Worm (Caenorhabditis elegans) whole organism, L1 larva: Measurements from ENCODE around the gene B0454.26.

Experiments
- C34B4.2 ChIP-seq: sonication (generic microtip); optimal IDR thresholded peaks from 2 replicates; lab custom pipeline; 2017; ENCODE audit warnings: mild to moderate bottlenecking, missing genetic modification characterization, missing compliant biosample characterization
- Y116A8C.19 ChIP-seq: sonication (generic microtip); optimal IDR thresholded peaks from 2 replicates; lab custom pipeline; 2016; ENCODE audit warnings: missing compliant biosample characterization, missing genetic modification characterization, borderline replicate concordance
- aha-1 ChIP-seq: fragments of 150-350 bp; optimal IDR thresholded peaks from 2 replicates; lab custom pipeline; 2014; ENCODE audit warnings: missing biosample characterization, missing genetic modification characterization
- alr-1 ChIP-seq: fragments of 200-800 bp; sonication (Bioruptor generic); optimal IDR thresholded peaks from 2 replicates; lab custom pipeline; 2018; ENCODE audit warnings: borderline replicate concordance, mild to moderate bottlenecking, missing genetic modification characterization, missing compliant biosample characterization
- blmp-1 ChIP-seq: fragments of 150-350 bp; optimal IDR thresholded peaks from 2 replicates; lab custom pipeline; 2014; ENCODE audit warnings: missing biosample characterization, missing genetic modification characterization
- ceh-63 ChIP-seq: fragments of 200-800 bp; sonication (Bioruptor generic); optimal IDR thresholded peaks from 2 replicates; lab custom pipeline; 2018; ENCODE audit warnings: mild to moderate bottlenecking, missing genetic modification characterization, missing compliant biosample characterization
- ceh-8 ChIP-seq: fragments of 200-800 bp; sonication (Bioruptor generic); optimal IDR thresholded peaks from 2 replicates; lab custom pipeline; 2018; ENCODE audit warnings: mild to moderate bottlenecking, missing genetic modification characterization, moderate library complexity, missing compliant biosample characterization
- ceh-82 ChIP-seq, 3 experiments: fragments of 150-350 bp in 1 of 3; sonication (generic microtip) in 2 of 3; optimal IDR thresholded peaks; 2 replicates each; lab custom pipeline; 2014 to 2017; ENCODE audit warnings: missing biosample characterization in 3 of 3, missing genetic modification characterization in 3 of 3
- ceh-88 ChIP-seq: fragments of 200-800 bp; sonication (Bioruptor generic); IDR thresholded peaks from 2 replicates; pipeline ENCODE4 v1.3.6; 2022; ENCODE audit warnings: missing genetic modification characterization, missing compliant biosample characterization
- ces-1 ChIP-seq: fragments of 150-350 bp; optimal IDR thresholded peaks from 2 replicates; lab custom pipeline; 2014; ENCODE audit warnings: missing biosample characterization, missing genetic modification reagents, missing genetic modification characterization
- dpl-1 ChIP-seq, 3 experiments: fragments of 150-350 bp in 2 of 3; sonication (generic microtip) in 1 of 3; optimal IDR thresholded peaks; 2 replicates each; lab custom pipeline; 2014 to 2017; ENCODE audit warnings: missing biosample characterization in 3 of 3, missing genetic modification characterization in 3 of 3, missing genetic modification reagents in 3 of 3
- dsc-1 ChIP-seq: sonication (generic microtip); optimal IDR thresholded peaks from 2 replicates; lab custom pipeline; 2016; ENCODE audit warnings: mild to moderate bottlenecking, missing genetic modification characterization, missing compliant biosample characterization
- efl-1 ChIP-seq, 4 experiments: fragments of 150-350 bp; optimal IDR thresholded peaks in 3 of 4; peaks in 1 of 4; 1 replicate in 1 of 4; 2 replicates in 3 of 4; lab custom pipeline; 2014; ENCODE audit warnings: missing biosample characterization in 2 of 4, missing genetic modification characterization in 2 of 4, missing genetic modification reagents in 2 of 4
- efl-3 ChIP-seq: fragments of 200-800 bp; sonication (Bioruptor generic); optimal IDR thresholded peaks from 2 replicates; lab custom pipeline; 2018; ENCODE audit warnings: mild to moderate bottlenecking, missing genetic modification characterization, missing compliant biosample characterization
- elt-3 ChIP-seq, 6 experiments: fragments of 150-350 bp in 1 of 6; sonication (generic microtip); optimal IDR thresholded peaks; 2 replicates each; lab custom pipeline; 2017 to 2018; ENCODE audit warnings: missing biosample characterization in 6 of 6, missing genetic modification characterization in 6 of 6, inconsistent platforms in 1 of 6
- ets-5 ChIP-seq: fragments of 200-800 bp; sonication (Bioruptor generic); IDR thresholded peaks from 2 replicates; pipeline ENCODE4 v1.3.6; 2022; ENCODE audit warnings: missing genetic modification characterization, missing compliant biosample characterization
- fkh-10 ChIP-seq: sonication (generic microtip); optimal IDR thresholded peaks from 2 replicates; lab custom pipeline; 2017; ENCODE audit warnings: missing biosample characterization, missing genetic modification reagents, missing genetic modification characterization
- fkh-4 ChIP-seq: sonication (generic microtip); optimal IDR thresholded peaks from 2 replicates; lab custom pipeline; 2016; ENCODE audit warnings: missing compliant biosample characterization, missing genetic modification characterization, borderline replicate concordance
- grh-1 ChIP-seq: fragments of 200-800 bp; sonication (Bioruptor generic); IDR thresholded peaks from 2 replicates; pipeline ENCODE4 v1.3.6; 2022; ENCODE audit warnings: missing genetic modification reagents, missing genetic modification characterization, missing compliant biosample characterization
- hlh-17 ChIP-seq: fragments of 200-800 bp; sonication (Bioruptor generic); optimal IDR thresholded peaks from 2 replicates; lab custom pipeline; 2018; ENCODE audit warnings: missing genetic modification characterization, mild to moderate bottlenecking, missing compliant biosample characterization, moderate library complexity, borderline replicate concordance
- jun-1 ChIP-seq: fragments of 150-350 bp; optimal IDR thresholded peaks from 2 replicates; lab custom pipeline; 2014; ENCODE audit warnings: missing biosample characterization, missing genetic modification reagents, missing genetic modification characterization
- lin-13 ChIP-seq: fragments of 150-350 bp; optimal IDR thresholded peaks from 2 replicates; lab custom pipeline; 2014; ENCODE audit warnings: missing biosample characterization, missing genetic modification reagents, missing genetic modification characterization
- lin-14 ChIP-seq: fragments of 200-800 bp; sonication (Bioruptor generic); optimal IDR thresholded peaks from 2 replicates; lab custom pipeline; 2018; ENCODE audit warnings: mild to moderate bottlenecking, missing genetic modification characterization, moderate library complexity, missing compliant biosample characterization
- lin-15B ChIP-seq: fragments of 150-350 bp; sonication (generic microtip); optimal IDR thresholded peaks from 3 replicates; lab custom pipeline; 2014; ENCODE audit warnings: missing biosample characterization, missing genetic modification characterization
- lin-35 ChIP-seq, 2 experiments: fragments of 150-350 bp; optimal IDR thresholded peaks; 2 replicates each; lab custom pipeline; 2014; ENCODE audit warnings: missing biosample characterization in 2 of 2, missing genetic modification characterization in 2 of 2, missing genetic modification reagents in 2 of 2
- lsy-2 ChIP-seq, 2 experiments: fragments of 150-350 bp; optimal IDR thresholded peaks; 2 replicates each; lab custom pipeline; 2014; ENCODE audit warnings: missing biosample characterization in 2 of 2, missing genetic modification characterization in 2 of 2
- mef-2 ChIP-seq: fragments of 150-350 bp; optimal IDR thresholded peaks from 2 replicates; lab custom pipeline; 2014; ENCODE audit warnings: missing biosample characterization, missing genetic modification characterization
- mep-1 ChIP-seq: fragments of 150-350 bp; optimal IDR thresholded peaks from 2 replicates; lab custom pipeline; 2014; ENCODE audit warnings: missing biosample characterization, missing genetic modification characterization
- nhr-11 ChIP-seq: fragments of 150-350 bp; optimal IDR thresholded peaks from 2 replicates; lab custom pipeline; 2014; ENCODE audit warnings: missing biosample characterization, missing genetic modification characterization
- nhr-12 ChIP-seq: sonication (generic microtip); optimal IDR thresholded peaks from 2 replicates; lab custom pipeline; 2017; ENCODE audit warnings: missing biosample characterization, missing genetic modification characterization
- nhr-20 ChIP-seq: sonication (generic microtip); optimal IDR thresholded peaks from 2 replicates; lab custom pipeline; 2016; ENCODE audit warnings: mild to moderate bottlenecking, missing genetic modification characterization, missing compliant biosample characterization
- nhr-237 ChIP-seq: fragments of 150-350 bp; optimal IDR thresholded peaks from 2 replicates; lab custom pipeline; 2014; ENCODE audit warnings: missing biosample characterization, missing genetic modification characterization
- nhr-47 ChIP-seq: sonication (generic microtip); optimal IDR thresholded peaks from 2 replicates; lab custom pipeline; 2016; ENCODE audit warnings: mild to moderate bottlenecking, missing genetic modification characterization, moderate library complexity, missing compliant biosample characterization
- nhr-76 ChIP-seq: sonication (generic microtip); optimal IDR thresholded peaks from 2 replicates; lab custom pipeline; 2017; ENCODE audit warnings: missing biosample characterization, missing genetic modification characterization
- nhr-77 ChIP-seq: fragments of 150-350 bp; optimal IDR thresholded peaks from 2 replicates; lab custom pipeline; 2014; ENCODE audit warnings: missing biosample characterization, missing genetic modification characterization
- nhr-85 ChIP-seq: sonication (generic microtip); peaks from one replicate; lab custom pipeline; 2016; ENCODE audit warnings: missing genetic modification characterization, inconsistent platforms, missing compliant biosample characterization
- nhr-90 ChIP-seq: sonication (generic microtip); optimal IDR thresholded peaks from 2 replicates; lab custom pipeline; 2016; ENCODE audit warnings: mild to moderate bottlenecking, missing genetic modification characterization, missing compliant biosample characterization; ENCODE audit not compliant: poor library complexity
- pag-3 ChIP-seq: sonication (generic microtip); optimal IDR thresholded peaks from 2 replicates; lab custom pipeline; 2017; ENCODE audit warnings: missing genetic modification characterization, mild to moderate bottlenecking, missing compliant biosample characterization, antibody characterized with exemption, borderline replicate concordance; ENCODE audit not compliant: insufficient read depth
- pax-3 ChIP-seq: fragments of 200-800 bp; sonication (Bioruptor generic); optimal IDR thresholded peaks from 2 replicates; lab custom pipeline; 2018; ENCODE audit warnings: mild to moderate bottlenecking, missing genetic modification characterization, moderate library complexity, missing compliant biosample characterization
- rnt-1 ChIP-seq: sonication (generic microtip); optimal IDR thresholded peaks from 2 replicates; lab custom pipeline; 2016; ENCODE audit warnings: mild to moderate bottlenecking, missing genetic modification characterization, moderate library complexity, missing compliant biosample characterization
- skn-1 ChIP-seq: fragments of 150-350 bp; optimal IDR thresholded peaks from 2 replicates; lab custom pipeline; 2014; ENCODE audit warnings: missing biosample characterization, missing genetic modification characterization
- snu-23 ChIP-seq: sonication (generic microtip); optimal IDR thresholded peaks from 2 replicates; lab custom pipeline; 2016; ENCODE audit warnings: missing genetic modification characterization, missing compliant biosample characterization
- sox-4 ChIP-seq: sonication (generic microtip); optimal IDR thresholded peaks from 2 replicates; lab custom pipeline; 2016; ENCODE audit warnings: missing genetic modification characterization, missing compliant biosample characterization
- sptf-1 ChIP-seq: fragments of 150-350 bp; optimal IDR thresholded peaks from 2 replicates; lab custom pipeline; 2014; ENCODE audit warnings: missing biosample characterization, missing genetic modification characterization
- swsn-7 ChIP-seq: sonication (generic microtip); optimal IDR thresholded peaks from 2 replicates; lab custom pipeline; 2016; ENCODE audit warnings: missing genetic modification characterization, missing compliant biosample characterization
- tlp-1 ChIP-seq: fragments of 150-350 bp; optimal IDR thresholded peaks from 2 replicates; lab custom pipeline; 2014; ENCODE audit warnings: missing biosample characterization, missing genetic modification characterization
- unc-98 ChIP-seq: fragments of 200-800 bp; sonication (Bioruptor generic); IDR thresholded peaks from 2 replicates; pipeline ENCODE4 v1.3.6; 2022; ENCODE audit warnings: missing genetic modification characterization, missing compliant biosample characterization
- vab-15 ChIP-seq: sonication (generic microtip); optimal IDR thresholded peaks from 2 replicates; lab custom pipeline; 2017; ENCODE audit warnings: missing genotype, mild to moderate bottlenecking, missing genetic modification characterization, missing compliant biosample characterization
- xbp-1 ChIP-seq: sonication (generic microtip); optimal IDR thresholded peaks from 2 replicates; lab custom pipeline; 2016; ENCODE audit warnings: missing genetic modification characterization, missing compliant biosample characterization
- ztf-11 ChIP-seq, 2 experiments: sonication (generic microtip); optimal IDR thresholded peaks; 2 replicates each; lab custom pipeline; 2016 to 2017; ENCODE audit warnings: missing genetic modification characterization in 2 of 2, missing biosample characterization in 1 of 2, missing compliant biosample characterization in 1 of 2

The B0454.26 gene

DNA sequence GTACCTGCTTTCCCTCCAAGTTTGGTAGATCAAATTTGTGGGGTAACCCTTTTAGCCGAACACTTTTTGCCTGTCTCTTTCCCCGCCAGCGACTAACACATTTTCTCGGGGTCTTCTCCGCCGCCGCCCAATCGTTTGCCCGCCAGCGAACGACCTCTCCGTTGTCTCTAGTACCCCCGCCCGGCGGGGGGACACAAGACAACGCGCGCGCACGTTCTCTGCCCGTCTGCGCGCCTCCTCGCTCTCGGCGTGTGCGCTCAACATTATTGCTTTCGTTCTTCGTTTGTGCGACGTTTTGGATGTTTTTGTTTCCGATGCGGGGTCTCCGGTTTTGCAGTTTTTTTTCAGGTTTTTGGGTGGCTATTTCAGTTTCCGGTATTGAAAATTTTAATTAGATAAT lies 17.2 kb upstream of the B0454.26 start:
- TF ChIP-seq dpl-1 (GFP tag; optimal IDR thresholded peaks at IDR 0.05; lab: Kevin White, UChicago) (peak in 1 of 3 experiments; percentile 9), alr-1 (no peak), grh-1 (no peak), mep-1 (tag; lab: Kevin White, UChicago) (peak; percentile 33), ceh-8 (no peak), ztf-11 (tag; optimal IDR thresholded peaks at IDR 0.05; lab: Kevin White, UChicago) (no peak), lin-35 (GFP tag; optimal IDR thresholded peaks at IDR 0.05; lab: Kevin White, UChicago) (peak; percentile 20 to 22), nhr-20 (tag; lab: Kevin White, UChicago) (no peak), lin-13 (GFP tag; lab: Kevin White, UChicago) (no peak), lsy-2 (tag; optimal IDR thresholded peaks at IDR 0.05; lab: Kevin White, UChicago) (no peak), snu-23 (GFP tag; lab: Kevin White, UChicago) (peak; percentile 20), ets-5 (GFP tag; lab: Robert Waterston, UW) (no peak), nhr-76 (tag; lab: Kevin White, UChicago) (no peak), lin-14 (GFP tag; lab: Kevin White, UChicago) (peak; percentile 73), blmp-1 (tag; lab: Kevin White, UChicago) (no peak), nhr-77 (tag; lab: Kevin White, UChicago) (no peak), skn-1 (tag; lab: Kevin White, UChicago) (peak; percentile 17), C34B4.2 (no peak), pax-3 (tag; lab: Kevin White, UChicago) (no peak), efl-3 (GFP tag; lab: Kevin White, UChicago) (no peak), ceh-82 (tag; optimal IDR thresholded peaks at IDR 0.05; lab: Kevin White, UChicago) (peak in 1 of 3 experiments; percentile 49), dsc-1 (tag; lab: Kevin White, UChicago) (peak; percentile 9), ceh-63 (GFP tag; lab: Kevin White, UChicago) (no peak), rnt-1 (tag; lab: Kevin White, UChicago) (peak; percentile 24), xbp-1 (tag; lab: Kevin White, UChicago) (no peak), nhr-237 (tag; lab: Kevin White, UChicago) (no peak), aha-1 (no peak), ceh-88 (GFP tag; lab: Robert Waterston, UW) (no peak), jun-1 (tag; lab: Kevin White, UChicago) (no peak), efl-1 (optimal IDR thresholded peaks at IDR 0.05; lab: Kevin White, UChicago) (no peak), efl-1 (GFP tag; optimal IDR thresholded peaks at IDR 0.05 in 1 of 2; lab: Kevin White, UChicago) (no peak), nhr-90 (tag; lab: Kevin White, UChicago) (no peak), nhr-47 (tag; lab: Kevin White, UChicago) (peak; percentile 27), pag-3 (tag; lab: Kevin White, UChicago) (no peak), tlp-1 (tag; lab: Kevin White, UChicago) (no peak), fkh-10 (no peak), Y116A8C.19 (tag; lab: Kevin White, UChicago) (no peak), sptf-1 (no peak), hlh-17 (GFP tag; lab: Kevin White, UChicago) (no peak)
- TF ChIP-seq, all 84 proteins: peak for 10

DNA sequence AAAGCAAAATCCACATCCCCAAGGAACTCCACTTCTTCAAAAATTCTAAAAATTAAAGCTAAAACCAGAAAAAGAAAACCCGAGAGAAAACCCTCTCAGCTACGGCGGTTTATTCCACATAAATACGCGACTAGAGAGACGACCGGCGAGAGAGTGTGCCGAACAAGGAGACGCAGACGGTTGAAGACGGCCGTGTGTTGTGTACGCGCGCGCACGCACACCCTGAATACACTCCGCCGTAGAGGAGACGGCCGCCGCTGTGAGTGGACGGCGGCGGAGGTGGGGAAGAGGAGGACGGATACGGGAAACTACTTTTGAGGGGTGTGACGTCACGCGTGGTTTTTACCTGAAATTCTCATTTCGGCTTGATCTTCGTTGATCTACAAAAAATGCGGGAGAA lies 16.3 kb upstream of the B0454.26 start:
- TF ChIP-seq nhr-12 (no peak), nhr-76 (tag; lab: Kevin White, UChicago) (no peak), mef-2 (tag; lab: Kevin White, UChicago) (no peak), pag-3 (tag; lab: Kevin White, UChicago) (no peak), aha-1 (no peak), lin-15B (no peak), nhr-90 (tag; lab: Kevin White, UChicago) (no peak), sox-4 (tag; lab: Kevin White, UChicago) (no peak), efl-1 (optimal IDR thresholded peaks at IDR 0.05; lab: Kevin White, UChicago) (peak; percentile 15 to 17), efl-1 (GFP tag; optimal IDR thresholded peaks at IDR 0.05 in 1 of 2; lab: Kevin White, UChicago) (peak in 1 of 2 experiments; percentile 82), efl-3 (GFP tag; lab: Kevin White, UChicago) (no peak), lsy-2 (tag; optimal IDR thresholded peaks at IDR 0.05; lab: Kevin White, UChicago) (no peak), elt-3 (tag; optimal IDR thresholded peaks at IDR 0.05; lab: Kevin White, UChicago) (no peak), ces-1 (GFP tag; lab: Kevin White, UChicago) (no peak), lin-14 (GFP tag; lab: Kevin White, UChicago) (peak; percentile 67), fkh-4 (no peak), sptf-1 (no peak), nhr-85 (no peak), nhr-11 (tag; lab: Kevin White, UChicago) (no peak), dsc-1 (tag; lab: Kevin White, UChicago) (peak; percentile 12), unc-98 (GFP tag; lab: Robert Waterston, UW) (no peak), vab-15 (tag; lab: Kevin White, UChicago) (no peak), swsn-7 (peak; percentile 39)
